Fruit fly (Drosophila melanogaster) whole organism, embryonic: ENCODE results near the gene pHCl-2.

Experiments
- Blimp-1 ChIP-seq: fragments of 200-800 bp; sonication (Bioruptor generic); optimal IDR thresholded peaks from 3 replicates; lab custom pipeline; 2018; ENCODE audit warnings: missing biosample characterization, missing genetic modification characterization, mild to moderate bottlenecking, moderate library complexity, missing genetic modification reagents
- CG10274 ChIP-seq: fragments of 200-800 bp; sonication (Bioruptor generic); optimal IDR thresholded peaks from 3 replicates; lab custom pipeline; 2017; ENCODE audit warnings: missing biosample characterization, mild to moderate bottlenecking, missing genetic modification characterization
- CG12219 ChIP-seq: fragments of 200-800 bp; sonication (Bioruptor generic); optimal IDR thresholded peaks from 3 replicates; lab custom pipeline; 2018; ENCODE audit warnings: missing biosample characterization, mild to moderate bottlenecking, missing genetic modification characterization
- CG13287 ChIP-seq: fragments of 200-800 bp; sonication (Bioruptor generic); IDR thresholded peaks from 2 replicates; pipeline ENCODE4 v1.3.6; 2022; ENCODE audit warnings: missing biosample characterization, missing genetic modification characterization; ENCODE audit not compliant: partially characterized antibody
- CG15696 ChIP-seq: fragments of 200-800 bp; sonication (Bioruptor generic); optimal IDR thresholded peaks from 2 replicates; lab custom pipeline; 2019; ENCODE audit warnings: missing biosample characterization, mild to moderate bottlenecking, missing genetic modification characterization, moderate library complexity
- CG1603 ChIP-seq: fragments of 200-800 bp; sonication (Bioruptor generic); optimal IDR thresholded peaks from 2 replicates; lab custom pipeline; 2019; ENCODE audit warnings: missing biosample characterization, mild to moderate bottlenecking, missing genetic modification characterization, moderate library complexity
- CG18476 ChIP-seq: fragments of 200-800 bp; sonication (Bioruptor generic); optimal IDR thresholded peaks from 2 replicates; lab custom pipeline; 2016; ENCODE audit warnings: missing biosample characterization, mild to moderate bottlenecking, missing genetic modification characterization
- CG18599 ChIP-seq: fragments of 200-800 bp; sonication (Bioruptor generic); optimal IDR thresholded peaks from 3 replicates; lab custom pipeline; 2017; ENCODE audit warnings: missing biosample characterization, missing genetic modification characterization, mild to moderate bottlenecking, moderate library complexity, missing genetic modification reagents
- CG2199 ChIP-seq: fragments of 200-800 bp; sonication (Bioruptor generic); IDR thresholded peaks from 3 replicates; pipeline ENCODE4 v1.3.6; 2022; ENCODE audit warnings: missing biosample characterization, missing genetic modification characterization
- CG2889 ChIP-seq: fragments of 200-800 bp; sonication (Bioruptor generic); IDR thresholded peaks from 3 replicates; pipeline ENCODE4 v1.3.6; 2022; ENCODE audit warnings: missing biosample characterization, missing genetic modification characterization
- CG32532 ChIP-seq: fragments of 200-800 bp; sonication (Bioruptor generic); IDR thresholded peaks from 2 replicates; pipeline ENCODE4 v1.3.6; 2022; ENCODE audit warnings: missing biosample characterization, missing genetic modification characterization
- CG4424 ChIP-seq: fragments of 200-800 bp; sonication (Bioruptor generic); optimal IDR thresholded peaks from 3 replicates; lab custom pipeline; 2016; ENCODE audit warnings: missing biosample characterization, missing genetic modification characterization
- CG4617 ChIP-seq: fragments of 200-800 bp; sonication (Bioruptor generic); optimal IDR thresholded peaks from 3 replicates; lab custom pipeline; 2016; ENCODE audit warnings: missing biosample characterization, missing genetic modification characterization, borderline replicate concordance
- CG6272 ChIP-seq: fragments of 200-800 bp; sonication (Bioruptor generic); IDR thresholded peaks from 2 replicates; pipeline ENCODE4 v1.3.6; 2022; ENCODE audit warnings: missing biosample characterization, missing genetic modification characterization
- CG7372 ChIP-seq: fragments of 200-800 bp; sonication (Bioruptor generic); IDR thresholded peaks from 2 replicates; pipeline ENCODE4 v1.3.6; 2022; ENCODE audit warnings: missing biosample characterization, missing genetic modification characterization
- CG7556 ChIP-seq: fragments of 200-800 bp; sonication (Bioruptor generic); optimal IDR thresholded peaks from 2 replicates; lab custom pipeline; 2017; ENCODE audit warnings: missing biosample characterization, mild to moderate bottlenecking, missing genetic modification characterization
- CG7745 ChIP-seq: fragments of 200-800 bp; sonication (Bioruptor generic); optimal IDR thresholded peaks from 2 replicates; lab custom pipeline; 2018; ENCODE audit warnings: missing biosample characterization, mild to moderate bottlenecking, missing genetic modification characterization, moderate library complexity
- CG8281 ChIP-seq: fragments of 200-800 bp; sonication (Bioruptor generic); optimal IDR thresholded peaks from 2 replicates; lab custom pipeline; 2018; ENCODE audit warnings: missing biosample characterization, mild to moderate bottlenecking, missing genetic modification characterization, moderate library complexity
- CG9727 ChIP-seq: fragments of 200-800 bp; sonication (Bioruptor generic); optimal IDR thresholded peaks from 3 replicates; lab custom pipeline; 2017; ENCODE audit warnings: missing biosample characterization, mild to moderate bottlenecking, missing genetic modification characterization
- Deaf1 ChIP-seq: fragments of 200-800 bp; optimal IDR thresholded peaks from 3 replicates; lab custom pipeline; 2019; ENCODE audit warnings: missing biosample characterization, mild to moderate bottlenecking, missing genetic modification characterization, moderate library complexity
- Doc3 ChIP-seq: fragments of 200-800 bp; sonication (Bioruptor generic); IDR thresholded peaks from 3 replicates; pipeline ENCODE4 v1.3.6; 2022; ENCODE audit warnings: missing biosample characterization, missing genetic modification characterization; ENCODE audit not compliant: partially characterized antibody
- Eip74EF ChIP-seq, 2 experiments: fragments of 200-800 bp in 1 of 2; fragments of >200 bp in 1 of 2; sonication (Bioruptor generic) in 1 of 2; optimal IDR thresholded peaks; 2 replicates each; lab custom pipeline; 2017 to 2019; ENCODE audit warnings: missing biosample characterization in 2 of 2, missing genetic modification characterization in 2 of 2, mild to moderate bottlenecking in 1 of 2, moderate library complexity in 1 of 2
- Ets65A ChIP-seq: fragments of 200-800 bp; sonication (Bioruptor generic); peaks from one replicate; lab custom pipeline; 2016; ENCODE audit warnings: missing biosample characterization, missing genetic modification characterization
- Hmr ChIP-seq: fragments of 200-800 bp; sonication (Bioruptor generic); optimal IDR thresholded peaks from 3 replicates; lab custom pipeline; 2017; ENCODE audit warnings: mild to moderate bottlenecking, missing biosample characterization, missing genetic modification reagents, missing genetic modification characterization
- Med ChIP-seq: fragments of 200-800 bp; sonication (Bioruptor generic); peaks from one replicate; lab custom pipeline; 2016; ENCODE audit warnings: missing biosample characterization, missing genetic modification characterization, mild to moderate bottlenecking, inconsistent platforms, moderate library complexity
- Mrtf ChIP-seq: fragments of 200-800 bp; sonication (Bioruptor generic); IDR thresholded peaks from 3 replicates; pipeline ENCODE4 v1.3.6; 2022; ENCODE audit warnings: missing biosample characterization, missing genetic modification characterization
- NC2β ChIP-seq: fragments of 200-800 bp; sonication (Bioruptor generic); optimal IDR thresholded peaks from 2 replicates; lab custom pipeline; 2016; ENCODE audit warnings: missing biosample characterization, missing genetic modification characterization
- Optix ChIP-seq: fragments of 200-800 bp; sonication (Bioruptor generic); IDR thresholded peaks from 3 replicates; pipeline ENCODE4 v1.3.6; 2022; ENCODE audit warnings: missing biosample characterization, missing genetic modification characterization
- Rfx ChIP-seq: fragments of 200-800 bp; sonication (Bioruptor generic); IDR thresholded peaks from 2 replicates; pipeline ENCODE4 v1.3.6; 2022; ENCODE audit warnings: missing biosample characterization, missing genetic modification characterization
- Xrp1 ChIP-seq: fragments of 200-800 bp; sonication (Bioruptor generic); IDR thresholded peaks from 2 replicates; pipeline ENCODE4 v1.3.6; 2022; ENCODE audit warnings: missing biosample characterization, missing genetic modification characterization
- caup ChIP-seq: fragments of 200-800 bp; sonication (Bioruptor generic); optimal IDR thresholded peaks from 3 replicates; lab custom pipeline; 2017; ENCODE audit warnings: missing biosample characterization, mild to moderate bottlenecking, missing genetic modification characterization, moderate library complexity; ENCODE audit not compliant: severe bottlenecking
- fd3F ChIP-seq: fragments of 200-800 bp; sonication (Bioruptor generic); optimal IDR thresholded peaks from 2 replicates; lab custom pipeline; 2018; ENCODE audit warnings: missing biosample characterization, mild to moderate bottlenecking, missing genetic modification characterization, moderate library complexity
- fu2 ChIP-seq: fragments of 200-800 bp; sonication (Bioruptor generic); optimal IDR thresholded peaks from 2 replicates; lab custom pipeline; 2016; ENCODE audit warnings: missing biosample characterization, missing genetic modification characterization
- hth ChIP-seq: fragments of >200 bp; optimal IDR thresholded peaks from 2 replicates; lab custom pipeline; 2017; ENCODE audit warnings: inconsistent platforms
- lilli ChIP-seq: fragments of 200-800 bp; sonication (Bioruptor generic); optimal IDR thresholded peaks from 3 replicates; lab custom pipeline; 2016; ENCODE audit warnings: missing biosample characterization, missing genetic modification characterization
- lmd ChIP-seq: fragments of 200-800 bp; sonication (Bioruptor generic); IDR thresholded peaks from 2 replicates; pipeline ENCODE4 v1.3.6; 2022; ENCODE audit warnings: missing biosample characterization, missing genetic modification characterization
- nau ChIP-seq: fragments of 200-800 bp; sonication (Bioruptor generic); optimal IDR thresholded peaks from 3 replicates; lab custom pipeline; 2017; ENCODE audit warnings: missing biosample characterization, mild to moderate bottlenecking, missing genetic modification characterization, missing genetic modification reagents
- nerfin-2 ChIP-seq: fragments of 200-800 bp; sonication (Bioruptor generic); IDR thresholded peaks from 2 replicates; pipeline ENCODE4 v1.3.6; 2022; ENCODE audit warnings: missing biosample characterization, missing genetic modification characterization; ENCODE audit not compliant: partially characterized antibody
- pzg ChIP-seq: fragments of 200-800 bp; sonication (Bioruptor generic); optimal IDR thresholded peaks from 3 replicates; lab custom pipeline; 2018; ENCODE audit warnings: missing biosample characterization, mild to moderate bottlenecking, missing genetic modification characterization, moderate library complexity
- ranshi ChIP-seq: fragments of 200-800 bp; sonication (Bioruptor generic); IDR thresholded peaks from 2 replicates; pipeline ENCODE4 v1.3.6; 2022; ENCODE audit warnings: missing biosample characterization, missing genetic modification characterization
- sens ChIP-seq: fragments of 200-800 bp; sonication (Bioruptor generic); peaks from one replicate; lab custom pipeline; 2016; ENCODE audit warnings: missing biosample characterization, missing genetic modification characterization
- sens-2 ChIP-seq: fragments of 200-800 bp; sonication (Bioruptor generic); IDR thresholded peaks from 2 replicates; pipeline ENCODE4 v1.3.6; 2022; ENCODE audit warnings: missing biosample characterization, missing genetic modification characterization
- shn ChIP-seq: fragments of 200-800 bp; sonication (Bioruptor generic); optimal IDR thresholded peaks from 3 replicates; lab custom pipeline; 2016; ENCODE audit warnings: missing biosample characterization, missing genetic modification characterization
- so ChIP-seq: fragments of 200-800 bp; sonication (Bioruptor generic); IDR thresholded peaks from 3 replicates; pipeline ENCODE4 v1.3.6; 2022; ENCODE audit warnings: missing biosample characterization, missing genetic modification characterization
- vfl ChIP-seq: fragments of 200-800 bp; sonication (Bioruptor generic); optimal IDR thresholded peaks from 2 replicates; lab custom pipeline; 2016; ENCODE audit warnings: missing biosample characterization, missing genetic modification characterization
- vvl ChIP-seq: fragments of 200-800 bp; sonication (Bioruptor generic); IDR thresholded peaks from 2 replicates; pipeline ENCODE4 v1.3.6; 2022; ENCODE audit warnings: missing biosample characterization, missing genetic modification characterization
- wdn ChIP-seq: fragments of 200-800 bp; sonication (Bioruptor generic); IDR thresholded peaks from 2 replicates; pipeline ENCODE4 v1.3.6; 2022; ENCODE audit warnings: missing biosample characterization, missing genetic modification characterization

pHCl-2 gene

dm6 chr3R:31270783-31271427 lies 34.3 kb downstream of the pHCl-2 start (continued):
- no peak for TF ChIP-seq hth (lab: Kevin White, UChicago)
- peak; percentile 66 for TF ChIP-seq Med (GFP tag; lab: Kevin White, UChicago)
- TF ChIP-seq pzg (GFP tag; lab: Kevin White, UChicago): no peak
- TF ChIP-seq CG18476 (GFP tag; lab: Kevin White, UChicago): no peak
- no peak for TF ChIP-seq CG15696 (tag; lab: Kevin White, UChicago)
- peak; percentile 12 for TF ChIP-seq CG18599 (GFP tag; lab: Kevin White, UChicago)
- TF ChIP-seq nerfin-2: no peak
- TF ChIP-seq CG10274 (GFP tag; lab: Kevin White, UChicago): no peak
- no peak for TF ChIP-seq CG4617 (GFP tag; lab: Kevin White, UChicago)
- no peak for TF ChIP-seq fd3F
- TF ChIP-seq lilli: no peak
- TF ChIP-seq vfl (GFP tag; lab: Kevin White, UChicago): no peak
- peak; percentile 20 for TF ChIP-seq CG7556 (GFP tag; lab: Kevin White, UChicago)
- TF ChIP-seq CG2889 (GFP tag; lab: Robert Waterston, UW): no peak
- no peak for TF ChIP-seq CG12219 (GFP tag; lab: Kevin White, UChicago)
- TF ChIP-seq, all 482 proteins: peak for 25

DNA sequence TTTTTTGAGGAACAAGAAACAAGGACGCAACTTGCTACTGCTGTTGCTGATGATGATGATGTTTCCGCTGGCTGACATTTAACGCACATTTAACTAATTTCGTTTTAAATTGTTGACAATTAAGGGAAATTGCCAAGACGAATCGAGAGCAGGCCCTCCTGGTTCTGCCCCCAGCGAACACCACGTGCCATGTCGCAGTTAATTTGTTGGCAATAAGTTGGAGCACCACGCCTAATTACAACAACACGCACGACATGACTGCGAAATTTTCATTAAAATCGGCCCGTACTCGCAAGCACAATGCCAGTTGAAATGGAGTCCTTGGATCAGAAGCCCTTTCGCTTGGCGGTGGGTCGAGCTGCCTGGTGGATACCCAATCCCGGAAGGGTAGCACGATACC lies 39.8 kb downstream of the pHCl-2 start, which contains the start of gene ppk24:
Gene ppk24 (plus strand): TSS at position 301 of the 400 bp plus-strand sequence.
- TF ChIP-seq sens-2 (GFP tag; lab: Robert Waterston, UW) (no peak), Med (GFP tag; lab: Kevin White, UChicago) (peak; percentile 17)

DNA sequence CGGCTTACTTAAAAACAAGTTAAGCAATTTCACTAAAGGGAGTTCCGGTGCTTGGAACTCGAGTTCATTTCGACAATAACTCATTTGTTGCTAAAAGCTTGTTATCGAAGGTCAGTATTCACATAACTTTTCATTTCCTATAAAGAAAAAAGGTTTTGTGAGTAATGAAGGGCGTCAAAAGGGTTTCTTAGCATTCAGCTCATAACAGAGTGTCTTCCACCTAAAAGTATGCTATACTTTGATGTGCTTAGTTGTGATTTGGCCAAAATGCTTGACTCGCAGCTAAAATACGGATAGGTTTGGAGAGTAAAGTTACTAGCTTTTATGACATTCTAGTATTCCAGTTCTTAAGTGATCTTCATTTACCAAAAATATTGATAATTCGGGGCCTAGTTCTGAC lies 41.2 kb downstream of the pHCl-2 start:
- no peak for TF ChIP-seq hth (lab: Kevin White, UChicago)
- peak; percentile 2 for TF ChIP-seq CG8281 (tag; lab: Kevin White, UChicago)
- no peak for TF ChIP-seq CG9727 (GFP tag; lab: Kevin White, UChicago)
- TF ChIP-seq shn: no peak
- no peak for TF ChIP-seq fu2
- TF ChIP-seq NC2β (GFP tag; lab: Kevin White, UChicago): no peak
- no peak for TF ChIP-seq Hmr (GFP tag; lab: Kevin White, UChicago)
- TF ChIP-seq CG2199 (GFP tag; lab: Robert Waterston, UW): peak; percentile 78; the same call in 2 of the 3 replicates
- peak in 1 of 2 experiments; percentile 30 for TF ChIP-seq Eip74EF (GFP tag; optimal IDR thresholded peaks at IDR 0.05; lab: Kevin White, UChicago)
- peak; percentile 0 for TF ChIP-seq CG4424
- TF ChIP-seq CG13287 (GFP tag; lab: Robert Waterston, UW): no peak
- no peak for TF ChIP-seq vvl
- no peak for TF ChIP-seq nau (GFP tag; lab: Kevin White, UChicago)
- TF ChIP-seq CG7745 (tag; lab: Kevin White, UChicago): no peak
- TF ChIP-seq CG7372: no peak
- TF ChIP-seq caup: peak; percentile 18
- peak; percentile 63 for TF ChIP-seq Blimp-1 (GFP tag; lab: Kevin White, UChicago)
- TF ChIP-seq Rfx (GFP tag; lab: Robert Waterston, UW): peak; percentile 39; the same call in 1 of the 2 replicates
- no peak for TF ChIP-seq Optix
- no peak for TF ChIP-seq CG1603 (tag; lab: Kevin White, UChicago)
- no peak for TF ChIP-seq CG7556 (GFP tag; lab: Kevin White, UChicago)
- no peak for TF ChIP-seq Deaf1 (tag; lab: Kevin White, UChicago)
- no peak for TF ChIP-seq Mrtf
- TF ChIP-seq CG32532 (GFP tag; lab: Robert Waterston, UW): peak; percentile 6; the same call in 1 of the 2 replicates
- TF ChIP-seq Doc3 (GFP tag; lab: Robert Waterston, UW): 0 out of 3 replicates have a peak, but pooled peaks have one; percentile 21
- TF ChIP-seq Xrp1 (GFP tag; lab: Robert Waterston, UW): no peak
- no peak for TF ChIP-seq wdn (GFP tag; lab: Robert Waterston, UW)
- no peak for TF ChIP-seq CG6272
- no peak for TF ChIP-seq ranshi (GFP tag; lab: Robert Waterston, UW)
- TF ChIP-seq Ets65A (GFP tag; lab: Kevin White, UChicago): peak; percentile 7
- TF ChIP-seq sens (GFP tag; lab: Kevin White, UChicago): peak; percentile 58
- no peak for TF ChIP-seq lmd (GFP tag; lab: Robert Waterston, UW)
- no peak for TF ChIP-seq so (GFP tag; lab: Robert Waterston, UW)
